Worm (Caenorhabditis elegans): ENCODE results near the gene acs-22.

The acs-22 gene

DNA sequence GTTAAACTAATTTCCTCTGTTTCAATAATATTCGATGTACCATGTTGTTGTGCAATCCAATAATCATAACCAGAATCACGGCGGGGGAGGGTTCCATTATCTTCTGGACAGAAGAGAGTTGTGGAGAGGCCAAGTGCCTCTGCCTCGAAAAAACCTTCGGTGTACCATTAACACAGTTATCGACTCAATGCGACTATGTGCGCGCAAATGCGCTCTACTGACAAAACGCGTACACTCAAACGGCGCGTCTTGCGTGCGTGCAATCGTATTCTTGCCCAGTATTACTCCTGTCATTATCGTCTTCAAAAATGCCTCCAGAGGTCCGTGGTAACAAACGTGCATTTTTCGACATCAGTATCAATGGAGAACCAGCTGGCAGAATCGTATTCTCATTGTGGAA is 19.9 kb upstream of the acs-22 start, which contains the start of gene cyn-8 (continued):
- TF ChIP-seq ceh-82 (tag; optimal IDR thresholded peaks at IDR 0.05) (no peak), aly-2 (tag; optimal IDR thresholded peaks at IDR 0.05) (no peak), egl-27 (tag; optimal IDR thresholded peaks at IDR 0.05) (no peak), rnt-1 (tag; optimal IDR thresholded peaks at IDR 0.05) (peak; percentile 21), hlh-4 (tag; optimal IDR thresholded peaks at IDR 0.05) (no peak), ceh-90 (tag; optimal IDR thresholded peaks at IDR 0.05) (no peak), ztf-11 (tag; optimal IDR thresholded peaks at IDR 0.05) (no peak), vab-15 (tag; optimal IDR thresholded peaks at IDR 0.05) (no peak), elt-2 (tag; optimal IDR thresholded peaks at IDR 0.05) (no peak), dsc-1 (tag; optimal IDR thresholded peaks at IDR 0.05) (no peak), nhr-47 (tag; optimal IDR thresholded peaks at IDR 0.05) (peak; percentile 15), lin-39 (tag; optimal IDR thresholded peaks at IDR 0.05) (no peak), pax-3 (tag; optimal IDR thresholded peaks at IDR 0.05) (no peak)

DNA sequence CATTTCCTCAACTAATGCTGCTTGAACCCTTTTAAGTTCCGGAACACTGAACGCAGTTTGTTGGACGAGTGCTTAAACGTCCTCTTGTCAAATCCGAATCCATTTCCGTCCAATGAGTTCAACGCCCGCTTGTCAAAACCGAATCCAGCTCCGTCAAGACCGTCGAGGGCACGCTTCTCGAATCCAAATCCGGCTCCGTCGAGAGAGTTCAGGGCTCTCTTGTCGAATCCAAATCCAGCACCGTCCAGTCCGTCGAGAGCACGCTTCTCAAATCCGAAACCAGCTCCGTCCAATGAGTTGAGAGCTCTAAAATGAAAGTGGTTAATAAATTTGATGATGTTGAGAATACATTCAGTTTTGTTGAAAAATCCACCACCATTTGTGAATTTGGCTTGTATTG is 13.2 kb upstream of the acs-22 start:
- no peak for TF ChIP-seq unc-30 (tag; optimal IDR thresholded peaks at IDR 0.05)
- no peak for TF ChIP-seq ama-1 (optimal IDR thresholded peaks at IDR 0.05)
- no peak for TF ChIP-seq ceh-8 (GFP tag; optimal IDR thresholded peaks at IDR 0.05)
- TF ChIP-seq fkh-8 (tag; optimal IDR thresholded peaks at IDR 0.05) = no peak
- TF ChIP-seq lin-13 (GFP tag; optimal IDR thresholded peaks at IDR 0.05) = no peak

DNA sequence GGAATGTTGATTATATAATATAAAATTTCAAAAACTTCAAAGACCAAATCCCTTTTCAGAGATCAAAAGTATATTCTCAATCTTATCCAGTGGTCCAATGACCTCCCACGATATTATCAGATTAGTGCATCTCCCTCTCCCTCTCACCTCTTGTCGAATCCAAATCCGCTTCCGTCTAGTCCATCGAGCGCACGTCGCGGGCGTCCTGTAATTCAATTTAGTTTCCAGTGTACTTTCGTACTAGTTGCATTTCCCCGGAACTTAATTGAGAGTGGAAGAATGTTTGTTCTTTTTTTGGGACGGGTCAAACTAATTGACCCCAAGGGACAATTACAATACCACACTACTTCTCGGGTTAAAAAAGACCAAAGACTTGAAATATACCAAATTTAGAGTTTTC is 12.2 kb upstream of the acs-22 start:
- no peak for TF ChIP-seq hlh-4 (tag; optimal IDR thresholded peaks at IDR 0.05)
- TF ChIP-seq swsn-7 (tag; optimal IDR thresholded peaks at IDR 0.05) = peak; percentile 2
- TF ChIP-seq lin-14 (GFP tag; optimal IDR thresholded peaks at IDR 0.05) = peak; percentile 69
- no peak for TF ChIP-seq aly-2 (tag; optimal IDR thresholded peaks at IDR 0.05)
- TF ChIP-seq nhr-71 (tag; optimal IDR thresholded peaks at IDR 0.05) = peak; percentile 19
- TF ChIP-seq fkh-10 (GFP tag; optimal IDR thresholded peaks at IDR 0.05) = peak; percentile 13
- peak; percentile 8 for TF ChIP-seq ces-1 (GFP tag; optimal IDR thresholded peaks at IDR 0.05)

DNA sequence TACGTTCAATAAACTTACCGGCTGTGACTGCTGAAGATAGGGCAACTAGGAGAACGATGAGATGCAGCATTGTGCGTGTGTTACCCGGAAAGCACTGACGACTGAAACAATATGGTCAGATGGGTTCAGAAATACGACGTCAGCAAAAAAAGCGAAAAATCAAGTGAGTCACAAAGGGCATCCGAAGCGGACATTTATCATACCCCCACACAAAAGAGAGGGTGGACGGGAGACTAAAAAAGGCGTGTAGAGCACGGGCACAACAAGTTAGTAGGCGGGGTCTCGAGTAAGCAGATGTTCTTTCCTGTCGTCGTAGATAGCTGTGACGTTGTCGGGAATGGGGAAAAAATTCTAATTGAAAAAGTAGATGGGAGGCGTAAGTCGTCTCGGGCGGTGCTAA is 11.7 kb upstream of the acs-22 start, which contains the start of gene nlp-14:
TSS of gene nlp-14 (minus strand) at position 101 of the 400 bp plus-strand sequence.
- TF ChIP-seq C34B4.2 (tag; optimal IDR thresholded peaks at IDR 0.05) (no peak), ceh-8 (GFP tag; optimal IDR thresholded peaks at IDR 0.05) (no peak), efl-1 (optimal IDR thresholded peaks at IDR 0.05) (no peak), efl-1 (GFP tag; optimal IDR thresholded peaks at IDR 0.05 in 1 of 2) (peak in 1 of 2 experiments; percentile 82), fkh-8 (tag; optimal IDR thresholded peaks at IDR 0.05) (peak; percentile 22)

DNA sequence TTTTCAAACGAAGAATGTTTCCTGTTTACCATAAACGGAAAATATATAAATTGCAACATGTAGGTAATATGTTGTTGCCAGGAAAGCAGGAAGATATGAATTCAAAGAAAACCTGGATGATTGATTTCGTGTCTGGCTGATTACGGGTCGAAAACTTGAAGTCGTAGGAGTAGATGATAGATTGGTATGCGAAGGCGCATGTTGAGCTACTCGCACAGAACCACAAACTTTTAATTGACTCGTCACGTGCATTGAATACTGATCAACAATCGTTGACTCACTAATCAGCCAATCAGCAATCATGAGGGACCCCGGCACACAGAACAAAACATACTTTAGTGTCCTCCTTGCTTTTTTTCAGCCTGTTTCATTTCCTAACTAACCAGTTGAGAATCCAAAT is 9.8 kb upstream of the acs-22 start:
- TF ChIP-seq ztf-4 (tag; optimal IDR thresholded peaks at IDR 0.05) (no peak), ceh-88 (GFP tag; IDR thresholded peaks at IDR 0.05) (no peak), ceh-8 (GFP tag; optimal IDR thresholded peaks at IDR 0.05) (peak; percentile 50), fkh-8 (tag; optimal IDR thresholded peaks at IDR 0.05) (peak; percentile 7), tbx-2 (tag; optimal IDR thresholded peaks at IDR 0.05) (peak; percentile 24), ceh-63 (GFP tag; optimal IDR thresholded peaks at IDR 0.05) (no peak), tlp-1 (tag; optimal IDR thresholded peaks at IDR 0.05) (no peak), lin-35 (GFP tag; optimal IDR thresholded peaks at IDR 0.05) (no peak), nhr-71 (tag; optimal IDR thresholded peaks at IDR 0.05) (peak; percentile 24), grh-1 (GFP tag; IDR thresholded peaks at IDR 0.05) (no peak), fkh-4 (tag; optimal IDR thresholded peaks at IDR 0.05; ENCODE audit: borderline replicate concordance) (no peak), lin-14 (GFP tag; optimal IDR thresholded peaks at IDR 0.05) (peak; percentile 48)
